Fruit fly (Drosophila melanogaster): ENCODE results near the gene CG7148.

The CG7148 gene

DNA sequence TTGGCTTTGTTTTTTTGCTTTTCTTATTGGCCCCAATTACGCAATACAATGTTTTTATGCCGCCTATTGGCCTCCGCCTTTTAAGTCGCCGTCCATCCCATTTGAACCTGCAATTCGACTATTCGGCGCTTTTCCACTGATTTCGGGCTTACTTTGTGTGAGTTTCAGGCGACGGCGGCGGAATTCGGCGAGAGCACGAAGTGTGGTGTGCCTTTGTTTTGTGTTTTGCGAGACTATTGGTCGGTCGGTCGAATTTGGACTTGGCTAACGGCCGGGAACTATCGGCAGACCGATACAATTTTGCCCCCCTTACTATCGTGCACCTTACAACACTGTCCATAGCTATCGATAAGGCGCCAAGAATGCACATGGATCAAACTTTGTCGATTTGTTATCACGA is 9.0 kb upstream of the CG7148 start, which contains the start of gene P5CDh1:
Gene P5CDh1 (minus strand): TSS at position 278 of the 400 bp plus-strand sequence.
- TF ChIP-seq CG4496 (GFP tag; IDR thresholded peaks at IDR 0.05) (peak; percentile 39; the same call in 2 of the 3 replicates), CG15710 (tag; optimal IDR thresholded peaks at IDR 0.05) (no peak), Ets98B (GFP tag; IDR thresholded peaks at IDR 0.05) (peak; percentile 53), Snoo (tag; optimal IDR thresholded peaks at IDR 0.05) (no peak), CG8159 (tag; optimal IDR thresholded peaks at IDR 0.05) (no peak), fd96Ca (GFP tag; IDR thresholded peaks at IDR 0.05) (peak; percentile 41; the same call in 1 of the 3 replicates), CG32121 (GFP tag; IDR thresholded peaks at IDR 0.05) (peak; percentile 15; the same call in 1 of the 2 replicates), CG8301 (tag; optimal IDR thresholded peaks at IDR 0.05) (no peak)

DNA sequence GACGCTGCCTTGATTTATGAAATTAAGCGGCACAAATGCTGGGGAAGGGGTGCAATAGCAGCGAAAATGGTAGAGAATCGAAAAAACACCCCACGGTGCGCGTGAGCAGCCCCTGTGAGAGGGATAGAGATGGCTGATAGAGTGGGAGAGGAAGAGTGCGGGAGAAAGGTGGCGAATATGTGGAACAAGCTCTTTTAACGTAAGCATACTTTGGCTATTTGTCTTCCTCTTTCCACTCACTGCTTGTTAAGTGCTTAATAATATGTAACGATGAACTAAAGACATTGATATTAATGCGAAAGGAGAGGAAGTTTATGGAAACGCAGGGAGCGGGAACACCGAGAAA is 8.6 kb upstream of the CG7148 start:
- TF ChIP-seq fd96Ca (GFP tag; IDR thresholded peaks at IDR 0.05) = no peak
- TF ChIP-seq D1 (tag; optimal IDR thresholded peaks at IDR 0.05) = no peak
- TF ChIP-seq Pif1B (GFP tag; optimal IDR thresholded peaks at IDR 0.05) = no peak
- TF ChIP-seq CG9948 (tag; optimal IDR thresholded peaks at IDR 0.05) = no peak
- TF ChIP-seq Pif1A (GFP tag; optimal IDR thresholded peaks at IDR 0.05) = no peak
- no peak for TF ChIP-seq EcR (GFP tag; optimal IDR thresholded peaks at IDR 0.05)
- TF ChIP-seq CG8301 (tag; optimal IDR thresholded peaks at IDR 0.05) = no peak
- no peak for TF ChIP-seq CG4496 (GFP tag; IDR thresholded peaks at IDR 0.05)
- no peak for TF ChIP-seq CG8159 (tag; optimal IDR thresholded peaks at IDR 0.05)
- TF ChIP-seq CG34367 (tag; optimal IDR thresholded peaks at IDR 0.05) = no peak
- no peak for TF ChIP-seq rn (GFP tag; IDR thresholded peaks at IDR 0.05)
- TF ChIP-seq CG12605 (GFP tag; IDR thresholded peaks at IDR 0.05) = no peak
- TF ChIP-seq CG14655 (GFP tag; optimal IDR thresholded peaks at IDR 0.05) = no peak
- no peak for TF ChIP-seq CG17806 (tag; optimal IDR thresholded peaks at IDR 0.05)

DNA sequence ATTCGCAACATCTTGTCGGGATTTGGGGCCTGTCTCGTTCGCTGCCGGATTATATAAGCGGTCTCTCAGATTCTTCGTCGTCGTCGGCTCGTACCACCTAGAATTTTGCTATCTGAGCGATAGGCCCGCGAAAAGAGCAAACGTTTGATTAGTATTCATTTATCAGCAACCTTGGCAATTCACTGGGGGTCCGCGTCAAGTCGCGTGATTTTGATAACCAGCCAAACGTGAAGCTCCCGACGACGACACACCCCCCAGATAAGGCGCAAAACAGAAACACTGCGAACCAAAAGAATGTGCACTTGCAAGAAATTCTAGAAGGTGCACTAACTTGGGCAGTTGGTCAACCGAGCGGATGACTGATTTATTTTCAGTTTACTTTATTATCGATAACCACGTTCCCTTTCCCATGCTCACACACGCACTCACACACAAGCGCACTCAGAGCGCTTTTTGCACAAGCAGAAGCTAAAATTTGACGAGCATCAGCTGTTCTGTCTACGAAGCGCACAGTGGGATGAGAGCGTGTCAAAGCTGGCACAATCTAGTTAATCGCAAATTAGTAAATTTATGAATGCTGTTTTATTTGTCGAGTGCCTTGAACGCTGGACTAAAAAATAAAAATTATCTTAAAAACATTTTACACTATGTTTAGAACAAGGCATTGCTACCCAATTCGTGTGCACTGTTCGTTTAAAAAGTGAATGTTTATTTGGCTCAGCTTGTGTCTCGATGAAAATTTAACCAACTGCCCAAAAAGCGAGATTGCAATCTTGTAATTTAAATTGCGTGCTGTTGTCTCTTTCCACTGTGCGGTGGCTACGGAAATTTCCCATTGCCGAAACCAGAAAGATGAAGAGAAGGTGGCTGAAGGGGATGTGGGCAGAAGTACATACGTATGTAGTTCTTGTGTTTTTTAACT is 7.9 kb upstream of the CG7148 start:
- peak; percentile 84 for TF ChIP-seq gl (tag; optimal IDR thresholded peaks at IDR 0.05)
- TF ChIP-seq CG12605 (GFP tag; IDR thresholded peaks at IDR 0.05) = peak; percentile 88
- TF ChIP-seq CG32121 (GFP tag; IDR thresholded peaks at IDR 0.05) = peak; percentile 93
- TF ChIP-seq EcR (GFP tag; optimal IDR thresholded peaks at IDR 0.05) = no peak
- TF ChIP-seq CG9948 (tag; optimal IDR thresholded peaks at IDR 0.05) = peak; percentile 90
- TF ChIP-seq CG15710 (tag; optimal IDR thresholded peaks at IDR 0.05) = peak; percentile 93
- TF ChIP-seq rn (GFP tag; IDR thresholded peaks at IDR 0.05) = peak; percentile 80
- peak; percentile 97 for TF ChIP-seq Snoo (tag; optimal IDR thresholded peaks at IDR 0.05)
- TF ChIP-seq CG8301 (tag; optimal IDR thresholded peaks at IDR 0.05) = peak; percentile 96
- TF ChIP-seq CG13204 (GFP tag; optimal IDR thresholded peaks at IDR 0.05) = peak; percentile 83
- TF ChIP-seq Ets98B (GFP tag; IDR thresholded peaks at IDR 0.05) = peak; percentile 92
- TF ChIP-seq D1 (tag; optimal IDR thresholded peaks at IDR 0.05) = no peak
- peak; percentile 92 for TF ChIP-seq CG34367 (tag; optimal IDR thresholded peaks at IDR 0.05)
- TF ChIP-seq Pif1B (GFP tag; optimal IDR thresholded peaks at IDR 0.05) = peak; percentile 98
- peak; percentile 95 for TF ChIP-seq CG8159 (tag; optimal IDR thresholded peaks at IDR 0.05)
- peak; percentile 92 for TF ChIP-seq CG17806 (tag; optimal IDR thresholded peaks at IDR 0.05)
- peak; percentile 97 for TF ChIP-seq CG14655 (GFP tag; optimal IDR thresholded peaks at IDR 0.05)
- peak; percentile 95 for TF ChIP-seq CG4496 (GFP tag; IDR thresholded peaks at IDR 0.05)
- TF ChIP-seq Pif1A (GFP tag; optimal IDR thresholded peaks at IDR 0.05) = peak; percentile 98
- TF ChIP-seq CG10348 (GFP tag; IDR thresholded peaks at IDR 0.05) = peak; percentile 76; the same call in 1 of the 2 replicates
- peak; percentile 95 for TF ChIP-seq fd96Ca (GFP tag; IDR thresholded peaks at IDR 0.05)

DNA sequence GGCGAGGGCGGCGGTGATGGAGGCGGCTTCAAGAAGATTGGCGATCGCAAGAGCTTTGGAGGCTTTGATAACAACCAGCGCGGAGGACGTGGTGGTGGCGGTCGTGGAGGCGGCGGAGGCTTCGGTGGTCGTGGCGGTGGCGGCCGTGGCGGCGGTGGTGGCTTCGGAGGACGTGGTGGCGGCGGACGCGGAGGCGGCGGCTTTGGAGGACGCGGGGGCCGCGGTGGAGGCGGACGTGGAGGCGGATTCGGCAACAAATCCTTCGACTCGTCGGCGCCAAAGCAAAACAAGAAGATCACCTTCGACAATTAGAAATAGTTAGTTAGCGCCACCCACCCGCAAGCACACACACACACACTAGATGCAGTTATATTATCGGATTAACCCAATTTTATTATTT is 3.5 kb upstream of the CG7148 start:
- no peak for TF ChIP-seq CG13204 (GFP tag; optimal IDR thresholded peaks at IDR 0.05)

DNA sequence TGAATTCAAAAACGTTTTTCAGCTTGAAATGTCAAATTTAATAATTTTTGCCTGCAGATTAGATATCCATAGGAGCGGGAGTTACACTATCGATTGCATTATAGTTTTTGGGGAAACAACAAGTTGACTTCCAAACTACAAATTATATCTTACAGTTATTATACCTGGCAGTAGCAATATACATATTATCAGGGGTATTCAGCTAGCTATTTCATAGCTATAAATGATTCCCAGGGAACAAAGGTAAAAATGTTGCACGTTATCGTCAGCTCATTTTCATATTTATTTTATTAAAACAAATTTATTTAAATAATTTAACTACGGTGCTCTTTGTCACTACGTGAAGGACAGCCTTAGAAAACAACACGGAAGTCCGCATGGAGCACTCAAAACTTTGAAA is 1.9 kb downstream of the CG7148 start:
- TF ChIP-seq CG34367 (tag; optimal IDR thresholded peaks at IDR 0.05) = no peak
- TF ChIP-seq CG15710 (tag; optimal IDR thresholded peaks at IDR 0.05) = no peak
- no peak for TF ChIP-seq Pif1A (GFP tag; optimal IDR thresholded peaks at IDR 0.05)
- TF ChIP-seq CG17806 (tag; optimal IDR thresholded peaks at IDR 0.05) = no peak
- no peak for TF ChIP-seq CG14655 (GFP tag; optimal IDR thresholded peaks at IDR 0.05)
- TF ChIP-seq CG12605 (GFP tag; IDR thresholded peaks at IDR 0.05) = no peak
- TF ChIP-seq CG8301 (tag; optimal IDR thresholded peaks at IDR 0.05) = no peak
- TF ChIP-seq Pif1B (GFP tag; optimal IDR thresholded peaks at IDR 0.05) = no peak
- TF ChIP-seq Snoo (tag; optimal IDR thresholded peaks at IDR 0.05) = no peak
- TF ChIP-seq CG32121 (GFP tag; IDR thresholded peaks at IDR 0.05) = no peak
- no peak for TF ChIP-seq CG10348 (GFP tag; IDR thresholded peaks at IDR 0.05)
- no peak for TF ChIP-seq CG9948 (tag; optimal IDR thresholded peaks at IDR 0.05)

DNA sequence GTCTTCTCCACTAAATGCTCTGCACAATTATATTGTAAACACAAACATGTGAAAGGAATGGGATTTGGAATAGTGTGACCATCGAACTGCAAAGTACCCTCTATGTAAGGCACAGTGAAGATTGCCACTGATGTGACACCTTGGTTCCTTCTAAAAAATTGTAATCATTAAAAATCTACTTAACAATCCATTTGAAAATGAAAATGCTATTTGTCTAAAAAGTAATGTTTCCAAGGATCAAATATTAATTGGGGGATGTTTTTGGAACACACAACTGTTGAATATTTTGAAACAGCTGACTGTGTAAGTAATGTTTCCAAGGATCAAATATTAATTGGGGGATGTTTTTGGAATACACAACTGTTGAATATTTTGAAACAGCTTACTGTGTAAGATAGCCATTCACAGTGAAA is 3.9 kb downstream of the CG7148 start, which contains the start of gene CG32448:
Gene CG32448 (minus strand): TSS at position 304 of the 413 bp plus-strand sequence.
- TF ChIP-seq CG10348 (GFP tag; IDR thresholded peaks at IDR 0.05) = no peak
- peak; percentile 61 for TF ChIP-seq CG17806 (tag; optimal IDR thresholded peaks at IDR 0.05)
- no peak for TF ChIP-seq Pif1B (GFP tag; optimal IDR thresholded peaks at IDR 0.05)
- peak; percentile 41 for TF ChIP-seq CG15710 (tag; optimal IDR thresholded peaks at IDR 0.05)
- TF ChIP-seq CG13204 (GFP tag; optimal IDR thresholded peaks at IDR 0.05) = no peak
- TF ChIP-seq CG14655 (GFP tag; optimal IDR thresholded peaks at IDR 0.05) = no peak
- no peak for TF ChIP-seq fd96Ca (GFP tag; IDR thresholded peaks at IDR 0.05)
- no peak for TF ChIP-seq Pif1A (GFP tag; optimal IDR thresholded peaks at IDR 0.05)
- TF ChIP-seq CG8301 (tag; optimal IDR thresholded peaks at IDR 0.05) = peak; percentile 55
- peak; percentile 60 for TF ChIP-seq Ets98B (GFP tag; IDR thresholded peaks at IDR 0.05)
- peak; percentile 78 for TF ChIP-seq CG4496 (GFP tag; IDR thresholded peaks at IDR 0.05)
- no peak for TF ChIP-seq Snoo (tag; optimal IDR thresholded peaks at IDR 0.05)
- TF ChIP-seq gl (tag; optimal IDR thresholded peaks at IDR 0.05) = no peak
- peak; percentile 9 for TF ChIP-seq CG9948 (tag; optimal IDR thresholded peaks at IDR 0.05)
- TF ChIP-seq CG32121 (GFP tag; IDR thresholded peaks at IDR 0.05) = peak; percentile 68
- no peak for TF ChIP-seq EcR (GFP tag; optimal IDR thresholded peaks at IDR 0.05)
- peak; percentile 56 for TF ChIP-seq CG8159 (tag; optimal IDR thresholded peaks at IDR 0.05)
- no peak for TF ChIP-seq D1 (tag; optimal IDR thresholded peaks at IDR 0.05)
- peak; percentile 65 for TF ChIP-seq CG12605 (GFP tag; IDR thresholded peaks at IDR 0.05)
- TF ChIP-seq CG34367 (tag; optimal IDR thresholded peaks at IDR 0.05) = peak; percentile 47
- peak; percentile 62 for TF ChIP-seq rn (GFP tag; IDR thresholded peaks at IDR 0.05)
